Fruit fly (Drosophila melanogaster) whole organism, embryonic: Measurements from ENCODE around the gene nmdyn-D7.
A peak's percentile ranks its signal among the peaks of the same experiment; 100 is the strongest.

Source experiments
- Blimp-1 ChIP-seq: fragments of 200-800 bp; sonication (Bioruptor generic); optimal IDR thresholded peaks from 3 replicates; lab custom pipeline; 2018; ENCODE audit warnings: missing biosample characterization, missing genetic modification characterization, mild to moderate bottlenecking, moderate library complexity, missing genetic modification reagents
- CG13624 ChIP-seq: fragments of 200-800 bp; sonication (Bioruptor generic); optimal IDR thresholded peaks from 2 replicates; lab custom pipeline; 2016; ENCODE audit warnings: missing biosample characterization, missing genetic modification characterization
- CG14441 ChIP-seq: fragments of 200-800 bp; sonication (Bioruptor generic); IDR thresholded peaks from 2 replicates; pipeline ENCODE4 v1.3.6; 2022; ENCODE audit warnings: missing biosample characterization, missing genetic modification characterization
- CG14965 ChIP-seq: fragments of 200-800 bp; sonication (Bioruptor generic); optimal IDR thresholded peaks from 2 replicates; lab custom pipeline; 2016; ENCODE audit warnings: missing biosample characterization, missing genetic modification characterization, borderline replicate concordance
- CG15479 ChIP-seq: fragments of 200-800 bp; sonication (Bioruptor generic); optimal IDR thresholded peaks from 3 replicates; lab custom pipeline; 2019; ENCODE audit warnings: missing biosample characterization, mild to moderate bottlenecking, missing genetic modification characterization, moderate library complexity
- CG1832 ChIP-seq: fragments of 200-800 bp; sonication (Bioruptor generic); optimal IDR thresholded peaks from 2 replicates; lab custom pipeline; 2017; ENCODE audit warnings: missing biosample characterization, mild to moderate bottlenecking, missing genetic modification characterization, inconsistent platforms
- CG18764 ChIP-seq: fragments of 200-800 bp; sonication (Bioruptor generic); optimal IDR thresholded peaks from 3 replicates; lab custom pipeline; 2016; ENCODE audit warnings: missing biosample characterization, missing genetic modification characterization
- CG2129 ChIP-seq: fragments of 200-800 bp; sonication (Bioruptor generic); IDR thresholded peaks from 2 replicates; pipeline ENCODE4 v1.3.6; 2022; ENCODE audit warnings: missing biosample characterization, missing genetic modification characterization; ENCODE audit not compliant: partially characterized antibody
- CG33213 ChIP-seq: fragments of 200-800 bp; sonication (Bioruptor generic); optimal IDR thresholded peaks from 3 replicates; lab custom pipeline; 2016; ENCODE audit warnings: missing biosample characterization, missing genetic modification characterization
- CG34224 ChIP-seq: fragments of 200-800 bp; sonication (Bioruptor generic); IDR thresholded peaks from 3 replicates; pipeline ENCODE4 v1.3.6; 2022; ENCODE audit warnings: missing biosample characterization, missing genetic modification characterization; ENCODE audit not compliant: partially characterized antibody
- CG34376 ChIP-seq: fragments of 200-800 bp; sonication (Bioruptor generic); optimal IDR thresholded peaks from 2 replicates; lab custom pipeline; 2018; ENCODE audit warnings: missing biosample characterization, mild to moderate bottlenecking, missing genetic modification characterization
- CG3726 ChIP-seq: fragments of 200-800 bp; sonication (Bioruptor generic); IDR thresholded peaks from 3 replicates; pipeline ENCODE4, ENCODE4 v1.3.6; 2022; ENCODE audit warnings: missing biosample characterization, missing genetic modification characterization
- CG4282 ChIP-seq: fragments of 200-800 bp; sonication (Bioruptor generic); optimal IDR thresholded peaks from 2 replicates; lab custom pipeline; 2016; ENCODE audit warnings: missing biosample characterization, missing genetic modification characterization
- CG4424 ChIP-seq: fragments of 200-800 bp; sonication (Bioruptor generic); optimal IDR thresholded peaks from 3 replicates; lab custom pipeline; 2016; ENCODE audit warnings: missing biosample characterization, missing genetic modification characterization
- CG7963 ChIP-seq: fragments of 200-800 bp; sonication (Bioruptor generic); IDR thresholded peaks from 3 replicates; pipeline ENCODE4 v1.3.6; 2022; ENCODE audit warnings: missing biosample characterization, missing genetic modification characterization; ENCODE audit not compliant: partially characterized antibody
- CG9437 ChIP-seq: fragments of 200-800 bp; sonication (Bioruptor generic); optimal IDR thresholded peaks from 2 replicates; lab custom pipeline; 2018; ENCODE audit warnings: missing biosample characterization, mild to moderate bottlenecking, missing genetic modification characterization
- CG9932 ChIP-seq: fragments of 200-800 bp; sonication (Bioruptor generic); IDR thresholded peaks from 2 replicates; pipeline ENCODE4 v1.3.6; 2022; ENCODE audit warnings: missing biosample characterization, missing genetic modification characterization
- D19B ChIP-seq: fragments of 200-800 bp; sonication (Bioruptor generic); optimal IDR thresholded peaks from 2 replicates; lab custom pipeline; 2017; ENCODE audit warnings: missing biosample characterization, mild to moderate bottlenecking, missing genetic modification characterization
- Dek ChIP-seq: fragments of 200-800 bp; sonication (Bioruptor generic); optimal IDR thresholded peaks from 3 replicates; lab custom pipeline; 2019; ENCODE audit warnings: missing biosample characterization, mild to moderate bottlenecking, missing genetic modification characterization, moderate library complexity
- Doc3 ChIP-seq: fragments of 200-800 bp; sonication (Bioruptor generic); IDR thresholded peaks from 3 replicates; pipeline ENCODE4 v1.3.6; 2022; ENCODE audit warnings: missing biosample characterization, missing genetic modification characterization; ENCODE audit not compliant: partially characterized antibody
- Dp ChIP-seq: fragments of 200-800 bp; sonication (Bioruptor generic); optimal IDR thresholded peaks from 2 replicates; lab custom pipeline; 2018; ENCODE audit warnings: missing biosample characterization, mild to moderate bottlenecking, missing genetic modification characterization, moderate library complexity
- E2f1 ChIP-seq: fragments of 200-800 bp; sonication (Bioruptor generic); IDR thresholded peaks from 2 replicates; pipeline ENCODE4 v1.3.6; 2022; ENCODE audit warnings: missing biosample characterization, missing genetic modification characterization
- HLH4C ChIP-seq: fragments of 200-800 bp; sonication (Bioruptor generic); IDR thresholded peaks from 3 replicates; pipeline ENCODE4 v1.3.6; 2022; ENCODE audit warnings: missing biosample characterization, missing genetic modification characterization; ENCODE audit not compliant: partially characterized antibody
- HLHmδ ChIP-seq: fragments of 200-800 bp; sonication (Bioruptor generic); optimal IDR thresholded peaks from 2 replicates; lab custom pipeline; 2018; ENCODE audit warnings: missing biosample characterization, mild to moderate bottlenecking, missing genetic modification characterization, moderate library complexity
- Hey ChIP-seq: fragments of 200-800 bp; sonication (Bioruptor generic); optimal IDR thresholded peaks from 3 replicates; lab custom pipeline; 2018; ENCODE audit warnings: missing biosample characterization, mild to moderate bottlenecking, missing genetic modification characterization
- Kr ChIP-seq: fragments of 200-800 bp; sonication (Bioruptor generic); optimal IDR thresholded peaks from 2 replicates; lab custom pipeline; 2017; ENCODE audit warnings: missing biosample characterization, mild to moderate bottlenecking, missing genetic modification characterization
- MBD-R2 ChIP-seq: fragments of 200-800 bp; sonication (Bioruptor generic); IDR thresholded peaks from 2 replicates; pipeline ENCODE4 v1.3.6; 2022; ENCODE audit warnings: missing biosample characterization, missing genetic modification characterization
- MESR4 ChIP-seq: fragments of 200-800 bp; sonication (Bioruptor generic); optimal IDR thresholded peaks from 2 replicates; lab custom pipeline; 2018; ENCODE audit warnings: missing biosample characterization, mild to moderate bottlenecking, missing genetic modification characterization, moderate library complexity
- Max ChIP-seq: fragments of 200-800 bp; sonication (Bioruptor generic); optimal IDR thresholded peaks from 2 replicates; lab custom pipeline; 2016; ENCODE audit warnings: missing biosample characterization, mild to moderate bottlenecking, missing genetic modification characterization
- Nf-YB ChIP-seq: fragments of 200-800 bp; sonication (Bioruptor generic); optimal IDR thresholded peaks from 3 replicates; lab custom pipeline; 2019; ENCODE audit warnings: missing biosample characterization, mild to moderate bottlenecking, missing genetic modification characterization, moderate library complexity
- NfI ChIP-seq: fragments of 200-800 bp; sonication (Bioruptor generic); optimal IDR thresholded peaks from 3 replicates; lab custom pipeline; 2018; ENCODE audit warnings: missing biosample characterization, mild to moderate bottlenecking, missing genetic modification characterization, moderate library complexity
- Rfx ChIP-seq: fragments of 200-800 bp; sonication (Bioruptor generic); IDR thresholded peaks from 2 replicates; pipeline ENCODE4 v1.3.6; 2022; ENCODE audit warnings: missing biosample characterization, missing genetic modification characterization
- Sin3A ChIP-seq: fragments of >200 bp; optimal IDR thresholded peaks from 2 replicates; lab custom pipeline; 2018
- Usf ChIP-seq: fragments of 200-800 bp; sonication (Bioruptor generic); optimal IDR thresholded peaks from 2 replicates; lab custom pipeline; 2017; ENCODE audit warnings: missing genotype, missing biosample characterization, missing genetic modification characterization
- ab ChIP-seq: fragments of 200-800 bp; sonication (Bioruptor generic); optimal IDR thresholded peaks from 2 replicates; lab custom pipeline; 2016; ENCODE audit warnings: missing biosample characterization, missing genetic modification characterization
- amos ChIP-seq: fragments of 200-800 bp; sonication (Bioruptor generic); IDR thresholded peaks from 2 replicates; pipeline ENCODE4 v1.3.6; 2022; ENCODE audit warnings: missing biosample characterization, missing genetic modification characterization; ENCODE audit not compliant: partially characterized antibody
- az2 ChIP-seq: fragments of 200-800 bp; sonication (Bioruptor generic); optimal IDR thresholded peaks from 3 replicates; lab custom pipeline; 2016; ENCODE audit warnings: missing biosample characterization, missing genetic modification characterization
- cwo ChIP-seq: fragments of 200-800 bp; sonication (Bioruptor generic); optimal IDR thresholded peaks from 3 replicates; lab custom pipeline; 2017; ENCODE audit warnings: missing biosample characterization, missing genetic modification characterization, mild to moderate bottlenecking, moderate library complexity, missing genetic modification reagents
- dm ChIP-seq: fragments of 200-800 bp; sonication (Bioruptor generic); optimal IDR thresholded peaks from 3 replicates; lab custom pipeline; 2016; ENCODE audit warnings: missing biosample characterization, missing genetic modification characterization
- ewg ChIP-seq: fragments of 200-800 bp; sonication (Bioruptor generic); optimal IDR thresholded peaks from 3 replicates; lab custom pipeline; 2017; ENCODE audit warnings: mild to moderate bottlenecking, missing biosample characterization, missing genetic modification reagents, missing genetic modification characterization
- knrl ChIP-seq: fragments of 200-800 bp; sonication (Bioruptor generic); IDR thresholded peaks from 3 replicates; pipeline ENCODE4 v1.3.6; 2022; ENCODE audit warnings: missing biosample characterization, missing genetic modification characterization; ENCODE audit not compliant: partially characterized antibody
- lola ChIP-seq, 3 experiments: fragments of >200 bp in 2 of 3; fragments of 200-800 bp in 1 of 3; sonication (Bioruptor generic) in 1 of 3; optimal IDR thresholded peaks; 2 replicates each; lab custom pipeline; 2017 to 2019; ENCODE audit warnings: missing biosample characterization in 3 of 3, missing genetic modification characterization in 3 of 3, mild to moderate bottlenecking in 1 of 3, moderate library complexity in 1 of 3
- nmo ChIP-seq: fragments of 200-800 bp; sonication (Bioruptor generic); optimal IDR thresholded peaks from 2 replicates; lab custom pipeline; 2018; ENCODE audit warnings: missing biosample characterization, mild to moderate bottlenecking, missing genetic modification characterization, moderate library complexity
- odd ChIP-seq: fragments of 200-800 bp; sonication (Bioruptor generic); optimal IDR thresholded peaks from 2 replicates; lab custom pipeline; 2017; ENCODE audit warnings: missing biosample characterization, mild to moderate bottlenecking, missing genetic modification characterization
- row ChIP-seq: fragments of 200-800 bp; sonication (Bioruptor generic); IDR thresholded peaks from 3 replicates; pipeline ENCODE4 v1.3.6; 2022; ENCODE audit warnings: missing biosample characterization, missing genetic modification characterization
- sim ChIP-seq: fragments of 200-800 bp; sonication (Bioruptor generic); IDR thresholded peaks from 2 replicates; pipeline ENCODE4 v1.3.6; 2022; ENCODE audit warnings: missing biosample characterization, missing genetic modification characterization
- trem ChIP-seq: fragments of 200-800 bp; optimal IDR thresholded peaks from 3 replicates; lab custom pipeline; 2019; ENCODE audit warnings: missing biosample characterization, mild to moderate bottlenecking, missing genetic modification characterization, moderate library complexity

The nmdyn-D7 gene

DNA sequence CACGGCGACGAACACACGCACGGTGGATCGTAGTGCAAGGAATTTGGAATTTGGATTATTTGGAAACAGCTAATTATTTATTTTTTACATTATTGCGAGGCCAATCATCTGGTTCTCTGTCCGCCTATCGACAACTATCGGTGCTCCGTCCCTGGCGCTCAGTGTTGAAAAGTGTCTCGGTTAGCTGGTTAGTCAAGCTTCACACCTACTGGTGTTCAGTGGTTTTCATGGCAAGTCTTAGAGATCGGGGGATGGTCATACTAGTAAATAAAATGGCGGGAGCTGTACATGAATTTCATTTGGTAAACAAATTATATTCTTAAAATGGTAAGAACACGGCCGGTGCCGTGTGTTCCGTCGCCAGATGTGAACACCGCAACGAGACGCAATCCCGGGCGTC is 31.1 kb downstream of the nmdyn-D7 start, which contains the start of the genes trbd and dmt (continued):
- peak; percentile 92 for TF ChIP-seq CG33213
- TF ChIP-seq Max (GFP tag; lab: Kevin White, UChicago), result peak; percentile 28
- no peak for TF ChIP-seq E2f1
- TF ChIP-seq CG1832 (GFP tag; lab: Kevin White, UChicago), result no peak
- no peak for TF ChIP-seq CG3726 (GFP tag; lab: Robert Waterston, UW)
- TF ChIP-seq Rfx (GFP tag; lab: Robert Waterston, UW), result no peak
- TF ChIP-seq cwo (GFP tag; lab: Kevin White, UChicago), result no peak
- TF ChIP-seq CG4282, result peak; percentile 57
- TF ChIP-seq Dek (tag; lab: Kevin White, UChicago), result no peak
- no peak for TF ChIP-seq amos (GFP tag; lab: Robert Waterston, UW)
- no peak for TF ChIP-seq sim (GFP tag; lab: Robert Waterston, UW)
- no peak for TF ChIP-seq az2 (GFP tag; lab: Kevin White, UChicago)
- TF ChIP-seq odd (GFP tag; lab: Kevin White, UChicago), result no peak
- no peak for TF ChIP-seq CG14965 (GFP tag; lab: Kevin White, UChicago)
- TF ChIP-seq CG7963 (GFP tag; lab: Robert Waterston, UW), result no peak
- TF ChIP-seq CG15479, result no peak
- TF ChIP-seq Nf-YB (GFP tag; lab: Kevin White, UChicago), result no peak
- no peak for TF ChIP-seq Doc3 (GFP tag; lab: Robert Waterston, UW)
- no peak for TF ChIP-seq lola (GFP tag; optimal IDR thresholded peaks at IDR 0.05; lab: Kevin White, UChicago)
- TF ChIP-seq HLHmδ (GFP tag; lab: Kevin White, UChicago), result peak; percentile 23
- TF ChIP-seq nmo (GFP tag; lab: Kevin White, UChicago), result no peak
- no peak for TF ChIP-seq ab (GFP tag; lab: Kevin White, UChicago)
- TF ChIP-seq NfI, result no peak
- TF ChIP-seq CG18764, result peak; percentile 22

DNA sequence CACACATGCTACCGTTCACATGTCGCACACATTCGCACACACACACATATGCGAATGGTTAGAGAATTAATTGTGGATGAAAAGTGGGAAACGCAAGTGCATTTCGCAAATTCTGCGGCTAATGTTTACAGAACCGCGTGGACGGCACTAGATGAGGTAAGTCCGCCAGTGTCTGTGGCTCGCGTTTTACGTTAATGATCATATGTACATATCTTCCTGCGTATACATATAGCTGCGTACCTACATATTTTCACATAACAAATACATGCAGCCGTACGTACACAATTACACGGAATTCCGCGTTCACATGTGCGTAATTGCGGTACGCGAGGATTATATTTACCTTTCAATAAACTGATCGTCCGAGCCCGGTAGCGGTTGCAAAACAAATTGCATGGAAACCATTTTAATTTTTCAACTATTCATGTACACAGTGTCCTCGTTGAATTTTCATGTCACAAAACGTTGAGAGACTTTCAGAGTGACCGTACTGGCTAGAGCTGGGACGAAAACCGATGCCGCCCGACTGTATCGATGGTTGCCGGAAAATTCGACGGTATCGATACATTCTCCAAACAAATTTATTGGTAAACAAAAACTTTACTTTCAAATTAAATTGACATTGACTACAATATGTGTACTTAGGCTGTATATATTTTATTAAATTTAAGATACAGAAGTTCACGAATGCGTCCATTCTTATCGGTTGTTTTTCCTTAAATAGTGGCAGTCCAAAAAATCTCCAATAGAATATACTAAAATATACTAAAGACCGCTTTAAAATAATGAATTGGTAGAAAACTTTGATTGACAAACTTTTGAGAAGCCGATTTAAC is 45.6 kb downstream of the nmdyn-D7 start, which contains the start of gene hyd:
Gene hyd (minus strand): TSS at position 495 of the 836 bp plus-strand sequence.
- peak; percentile 2 for TF ChIP-seq CG4424
- no peak for TF ChIP-seq ewg (GFP tag; lab: Kevin White, UChicago)
- TF ChIP-seq MESR4 (GFP tag; lab: Kevin White, UChicago), result peak; percentile 92
- no peak for TF ChIP-seq D19B
- TF ChIP-seq CG2129 (GFP tag; lab: Robert Waterston, UW), result peak; percentile 77
- TF ChIP-seq Blimp-1, result no peak
- TF ChIP-seq CG9437 (GFP tag; lab: Kevin White, UChicago), result peak; percentile 83
- peak; percentile 84 for TF ChIP-seq knrl
- TF ChIP-seq trem (tag; lab: Kevin White, UChicago), result peak; percentile 97
- TF ChIP-seq CG34376 (GFP tag; lab: Kevin White, UChicago), result peak; percentile 43
- peak; percentile 45 for TF ChIP-seq CG9932 (GFP tag; lab: Robert Waterston, UW)
- peak; percentile 90 for TF ChIP-seq amos (GFP tag; lab: Robert Waterston, UW)
- TF ChIP-seq nmo (GFP tag; lab: Kevin White, UChicago), result peak; percentile 62
- no peak for TF ChIP-seq Usf
- TF ChIP-seq Sin3A, result peak; percentile 70
- TF ChIP-seq dm (GFP tag; lab: Kevin White, UChicago), result peak; percentile 15
- peak; percentile 74 for TF ChIP-seq CG34224 (GFP tag; lab: Robert Waterston, UW)
- peak; percentile 84 for TF ChIP-seq HLH4C
- no peak for TF ChIP-seq Hey (tag; lab: Kevin White, UChicago)
- TF ChIP-seq Kr (GFP tag; lab: Kevin White, UChicago), result no peak
- TF ChIP-seq CG14441 (GFP tag; lab: Robert Waterston, UW), result no peak
- peak; percentile 54 for TF ChIP-seq MBD-R2 (GFP tag; lab: Robert Waterston, UW)
- TF ChIP-seq Dp (GFP tag; lab: Kevin White, UChicago), result peak; percentile 57
- TF ChIP-seq CG13624 (GFP tag; lab: Kevin White, UChicago), result peak; percentile 19
- peak; percentile 48; the same call in 2 of the 3 replicates for TF ChIP-seq row
